Worm (Caenorhabditis elegans) whole organism, midembryonic: ENCODE data around the gene F41H10.3.

Experiments
- cog-1 ChIP-seq: sonication (generic microtip); optimal IDR thresholded peaks from 2 replicates; lab custom pipeline; 2016; ENCODE audit warnings: missing genetic modification characterization, missing compliant biosample characterization
- flt-1 ChIP-seq: fragments of 200-800 bp; sonication (Bioruptor generic); IDR thresholded peaks from 2 replicates; pipeline ENCODE4 v1.3.6; 2022; ENCODE audit warnings: missing genetic modification characterization, missing compliant biosample characterization
- klf-2 ChIP-seq: fragments of 200-800 bp; sonication (Bioruptor generic); conservative IDR thresholded peaks from 2 replicates; pipeline ENCODE4 v1.3.6; 2022; ENCODE audit warnings: missing genetic modification reagents, missing genetic modification characterization, missing compliant biosample characterization
- med-1 ChIP-seq: sonication (generic microtip); optimal IDR thresholded peaks from 2 replicates; lab custom pipeline; 2017; ENCODE audit warnings: missing genetic modification characterization, mild to moderate bottlenecking, missing compliant biosample characterization, antibody characterized with exemption, missing genetic modification reagents; ENCODE audit not compliant: insufficient read depth
- tab-1 ChIP-seq: fragments of 200-800 bp; sonication (Bioruptor generic); IDR thresholded peaks from 2 replicates; pipeline ENCODE4 v1.3.6; 2022; ENCODE audit warnings: missing genetic modification characterization, missing compliant biosample characterization
- ztf-23 ChIP-seq: fragments of 200-800 bp; sonication (Bioruptor generic); IDR thresholded peaks from 2 replicates; pipeline ENCODE4 v1.3.6; 2022; ENCODE audit warnings: missing genetic modification reagents, missing genetic modification characterization, missing compliant biosample characterization

- no peak for TF ChIP-seq tab-1
- no peak for TF ChIP-seq med-1 (GFP tag; lab: Kevin White, UChicago)
- TF ChIP-seq flt-1 (GFP tag; lab: Robert Waterston, UW), result no peak
- TF ChIP-seq cog-1 (tag; lab: Kevin White, UChicago), result no peak
- TF ChIP-seq klf-2 (GFP tag; lab: Robert Waterston, UW), result no peak
- no peak for TF ChIP-seq ztf-23 (GFP tag; lab: Robert Waterston, UW)
These were observed 37.4 kb upstream of the F41H10.3 start, which contains the start of gene Y4C6B.3 for ce11 chrIV:5332178-5332577.
